Worm (Caenorhabditis elegans): Measurements from ENCODE around the gene F54H5.2.

F54H5.2 gene

DNA sequence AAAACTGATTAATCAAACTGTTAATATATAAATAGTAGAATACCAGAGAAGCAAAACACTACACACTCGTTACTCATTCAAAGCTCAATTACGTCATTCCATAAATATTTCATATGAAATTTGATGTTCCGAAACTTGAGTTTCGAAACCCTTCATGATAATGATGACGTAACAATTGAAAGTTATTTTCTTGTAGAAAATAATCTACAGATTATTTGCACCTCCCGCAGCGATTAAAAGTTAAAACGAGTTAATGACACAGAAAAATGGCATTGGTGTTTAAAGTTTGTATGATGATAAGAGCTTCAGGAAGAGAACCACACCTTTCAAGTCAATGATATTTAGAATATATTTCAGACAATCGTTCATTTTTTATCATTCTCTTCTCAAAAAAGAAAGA, 46.6 kb downstream of the F54H5.2 start, which contains the start of gene H43E16.1:
Gene H43E16.1, plus strand, starts transcription at position 375 of the 400 bp plus-strand sequence.
- TF ChIP-seq W03F9.2 (tag; optimal IDR thresholded peaks at IDR 0.05): no peak
- no peak for TF ChIP-seq dao-5 (tag; optimal IDR thresholded peaks at IDR 0.05)
- no peak for TF ChIP-seq him-1 (tag; optimal IDR thresholded peaks at IDR 0.05)
